Worm (Caenorhabditis elegans): ENCODE data around the gene attf-2.

DNA sequence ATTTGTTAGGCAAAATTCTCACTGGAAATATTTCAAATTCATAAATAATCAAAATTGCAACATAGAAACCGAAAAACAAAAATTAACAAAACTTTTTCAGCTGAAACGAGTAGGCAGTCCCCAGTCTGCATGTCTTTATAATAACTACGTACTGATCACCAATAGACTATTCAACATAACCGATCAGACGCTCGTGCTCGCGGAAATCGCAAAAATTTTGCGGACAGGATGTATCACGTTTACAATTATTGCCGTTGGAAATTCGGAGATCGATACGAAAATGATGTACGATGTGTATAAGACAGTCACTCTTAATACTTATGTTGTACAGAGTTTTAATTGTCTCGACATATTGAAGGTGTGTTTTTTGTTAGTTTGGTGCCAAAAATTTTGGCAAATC lies 5.4 kb upstream of the attf-2 start:
- TF ChIP-seq him-1 (tag; optimal IDR thresholded peaks at IDR 0.05) (no peak), W03F9.2 (tag; optimal IDR thresholded peaks at IDR 0.05) (no peak), dao-5 (tag; optimal IDR thresholded peaks at IDR 0.05) (no peak)
